Worm (Caenorhabditis elegans): Measurements from ENCODE around the gene ptp-2.
A peak's percentile ranks its signal among the peaks of the same experiment; 100 is the strongest.

Gene ptp-2

ce11 chrII:5889417-5890139, 28.9 kb upstream of the ptp-2 start:
- TF ChIP-seq ceh-63 (GFP tag; optimal IDR thresholded peaks at IDR 0.05): no peak
- TF ChIP-seq efl-1 (optimal IDR thresholded peaks at IDR 0.05): no peak
- peak in 1 of 2 experiments; percentile 58 for TF ChIP-seq efl-1 (GFP tag; optimal IDR thresholded peaks at IDR 0.05 in 1 of 2)
- TF ChIP-seq lir-3 (tag; optimal IDR thresholded peaks at IDR 0.05; ENCODE audit: poor library complexity): no peak
- peak; percentile 26 for TF ChIP-seq nhr-71 (tag; optimal IDR thresholded peaks at IDR 0.05)
- peak; percentile 25 for TF ChIP-seq lin-14 (GFP tag; optimal IDR thresholded peaks at IDR 0.05)
- peak; percentile 87 for TF ChIP-seq fkh-8 (tag; optimal IDR thresholded peaks at IDR 0.05)
- TF ChIP-seq dsc-1 (tag; optimal IDR thresholded peaks at IDR 0.05): peak; percentile 65

ce11 chrII:5892813-5893212, 25.6 kb upstream of the ptp-2 start:
- TF ChIP-seq ceh-63 (GFP tag; optimal IDR thresholded peaks at IDR 0.05) (no peak), snpc-4 (tag; optimal IDR thresholded peaks at IDR 0.05) (no peak), jun-1 (tag; optimal IDR thresholded peaks at IDR 0.05) (peak; percentile 26), nhr-77 (tag; optimal IDR thresholded peaks at IDR 0.05) (no peak), snu-23 (GFP tag; optimal IDR thresholded peaks at IDR 0.05) (no peak), ceh-90 (tag; optimal IDR thresholded peaks at IDR 0.05) (no peak), hlh-17 (GFP tag; optimal IDR thresholded peaks at IDR 0.05; ENCODE audit: borderline replicate concordance) (no peak)

ce11 chrII:5895870-5896269, 22.6 kb upstream of the ptp-2 start, which contains the start of gene F59G1.4:
TSS of gene F59G1.4 (plus strand) at chrII:5896170.
- TF ChIP-seq fkh-8 (tag; optimal IDR thresholded peaks at IDR 0.05): peak; percentile 3
- TF ChIP-seq lsy-2 (tag; optimal IDR thresholded peaks at IDR 0.05): no peak
- no peak for TF ChIP-seq efl-1 (optimal IDR thresholded peaks at IDR 0.05)
- TF ChIP-seq efl-1 (GFP tag; optimal IDR thresholded peaks at IDR 0.05 in 1 of 2): peak in 1 of 2 experiments; percentile 10

ce11 chrII:5896512-5896911, 21.9 kb upstream of the ptp-2 start:
- TF ChIP-seq ceh-82 (tag; optimal IDR thresholded peaks at IDR 0.05) (no peak), fos-1 (tag; optimal IDR thresholded peaks at IDR 0.05) (no peak), nhr-19 (GFP tag; conservative IDR thresholded peaks at IDR 0.05) (no peak), lin-15B (tag; optimal IDR thresholded peaks at IDR 0.05) (no peak), elt-3 (tag; optimal IDR thresholded peaks at IDR 0.05) (no peak), ztf-11 (tag; optimal IDR thresholded peaks at IDR 0.05) (no peak), rnt-1 (tag; optimal IDR thresholded peaks at IDR 0.05) (no peak), nhr-84 (tag; optimal IDR thresholded peaks at IDR 0.05) (no peak), efl-1 (optimal IDR thresholded peaks at IDR 0.05) (no peak), efl-1 (GFP tag; optimal IDR thresholded peaks at IDR 0.05 in 1 of 2) (no peak), blmp-1 (tag; optimal IDR thresholded peaks at IDR 0.05) (no peak), sptf-1 (tag; optimal IDR thresholded peaks at IDR 0.05) (no peak), alr-1 (tag; optimal IDR thresholded peaks at IDR 0.05; ENCODE audit: borderline replicate concordance) (no peak), lin-39 (tag; optimal IDR thresholded peaks at IDR 0.05) (no peak), nhr-90 (tag; optimal IDR thresholded peaks at IDR 0.05; ENCODE audit: poor library complexity) (no peak), zag-1 (tag; optimal IDR thresholded peaks at IDR 0.05) (no peak), ets-5 (GFP tag; IDR thresholded peaks at IDR 0.05) (no peak), nhr-12 (tag; optimal IDR thresholded peaks at IDR 0.05) (no peak), ceh-90 (tag; optimal IDR thresholded peaks at IDR 0.05) (no peak), mef-2 (tag; optimal IDR thresholded peaks at IDR 0.05) (no peak), isw-1 (GFP tag; IDR thresholded peaks at IDR 0.05) (no peak), nhr-11 (tag; optimal IDR thresholded peaks at IDR 0.05) (peak; percentile 82), dpl-1 (GFP tag; optimal IDR thresholded peaks at IDR 0.05) (no peak), nhr-237 (tag; optimal IDR thresholded peaks at IDR 0.05) (peak; percentile 25), jun-1 (tag; optimal IDR thresholded peaks at IDR 0.05) (no peak), nhr-20 (tag; optimal IDR thresholded peaks at IDR 0.05) (no peak), ama-1 (optimal IDR thresholded peaks at IDR 0.05) (no peak), lir-3 (tag; optimal IDR thresholded peaks at IDR 0.05; ENCODE audit: poor library complexity) (no peak), tlp-1 (tag; optimal IDR thresholded peaks at IDR 0.05) (no peak), nhr-76 (tag; optimal IDR thresholded peaks at IDR 0.05) (no peak), nhr-47 (tag; optimal IDR thresholded peaks at IDR 0.05) (peak; percentile 35), xbp-1 (tag; optimal IDR thresholded peaks at IDR 0.05) (no peak), ceh-88 (GFP tag; IDR thresholded peaks at IDR 0.05) (no peak), ces-1 (GFP tag; optimal IDR thresholded peaks at IDR 0.05) (no peak), hlh-4 (tag; optimal IDR thresholded peaks at IDR 0.05) (no peak), nhr-28 (tag; optimal IDR thresholded peaks at IDR 0.05) (no peak)

All from whole organism, L1 larva.